Worm (Caenorhabditis elegans): ENCODE data around the gene itm-2.

- no peak for TF ChIP-seq aly-2 (tag; optimal IDR thresholded peaks at IDR 0.05)
- no peak for TF ChIP-seq egl-27 (tag; optimal IDR thresholded peaks at IDR 0.05)
- no peak for TF ChIP-seq ztf-11 (tag; optimal IDR thresholded peaks at IDR 0.05)
Observed at ce11 chrX:5458750-5459149, 13.8 kb downstream of the itm-2 start.
